Worm (Caenorhabditis elegans) whole organism, mixed stage, embryonic: ENCODE data around the gene try-13.

Experiments
- bed-3 ChIP-seq: fragments of 200-800 bp; sonication (Bioruptor generic); optimal IDR thresholded peaks from 3 replicates; lab custom pipeline; 2018; ENCODE audit warnings: mild to moderate bottlenecking, missing genetic modification characterization, moderate library complexity, missing compliant biosample characterization
- elt-1 ChIP-seq: sonication (generic microtip); optimal IDR thresholded peaks from 2 replicates; lab custom pipeline; 2017; ENCODE audit warnings: missing genetic modification characterization, mild to moderate bottlenecking, missing compliant biosample characterization, antibody characterized with exemption, moderate library complexity, borderline replicate concordance; ENCODE audit not compliant: insufficient read depth
- flh-1 ChIP-seq: fragments of 200-800 bp; sonication (Bioruptor generic); optimal IDR thresholded peaks from 2 replicates; lab custom pipeline; 2018; ENCODE audit warnings: mild to moderate bottlenecking, missing genetic modification characterization, moderate library complexity, missing compliant biosample characterization
- lin-13 ChIP-seq: fragments of 150-350 bp; optimal IDR thresholded peaks from 2 replicates; lab custom pipeline; 2014; ENCODE audit warnings: missing biosample characterization, missing genetic modification characterization
- mab-5 ChIP-seq: fragments of 150-350 bp; optimal IDR thresholded peaks from 2 replicates; lab custom pipeline; 2014; ENCODE audit warnings: missing biosample characterization, missing genetic modification characterization
- mep-1 ChIP-seq: fragments of 150-350 bp; optimal IDR thresholded peaks from 2 replicates; lab custom pipeline; 2017; ENCODE audit warnings: missing biosample characterization, missing genetic modification reagents, missing genetic modification characterization, inconsistent platforms
- nhr-237 ChIP-seq: fragments of 150-350 bp; optimal IDR thresholded peaks from 2 replicates; lab custom pipeline; 2014; ENCODE audit warnings: missing biosample characterization, missing genetic modification characterization
- nhr-28 ChIP-seq: fragments of 150-350 bp; optimal IDR thresholded peaks from 2 replicates; lab custom pipeline; 2014; ENCODE audit warnings: missing biosample characterization, missing genetic modification characterization
- nhr-76 ChIP-seq: sonication (generic microtip); optimal IDR thresholded peaks from 2 replicates; lab custom pipeline; 2017; ENCODE audit warnings: missing biosample characterization, missing genetic modification characterization
- pha-4 ChIP-seq: fragments of 150-350 bp; optimal IDR thresholded peaks from 2 replicates; lab custom pipeline; 2018; ENCODE audit warnings: missing biosample characterization, missing genetic modification reagents, missing genetic modification characterization
- snpc-4 ChIP-seq: fragments of 150-350 bp; optimal IDR thresholded peaks from 2 replicates; lab custom pipeline; 2014; ENCODE audit warnings: missing biosample characterization, missing genetic modification characterization
- sptf-1 ChIP-seq: sonication (generic microtip); optimal IDR thresholded peaks from 2 replicates; lab custom pipeline; 2017; ENCODE audit warnings: mild to moderate bottlenecking, missing genetic modification characterization, moderate library complexity, missing compliant biosample characterization
- ztf-11 ChIP-seq: fragments of 150-350 bp; optimal IDR thresholded peaks from 2 replicates; lab custom pipeline; 2014; ENCODE audit warnings: missing biosample characterization, missing genetic modification characterization

DNA sequence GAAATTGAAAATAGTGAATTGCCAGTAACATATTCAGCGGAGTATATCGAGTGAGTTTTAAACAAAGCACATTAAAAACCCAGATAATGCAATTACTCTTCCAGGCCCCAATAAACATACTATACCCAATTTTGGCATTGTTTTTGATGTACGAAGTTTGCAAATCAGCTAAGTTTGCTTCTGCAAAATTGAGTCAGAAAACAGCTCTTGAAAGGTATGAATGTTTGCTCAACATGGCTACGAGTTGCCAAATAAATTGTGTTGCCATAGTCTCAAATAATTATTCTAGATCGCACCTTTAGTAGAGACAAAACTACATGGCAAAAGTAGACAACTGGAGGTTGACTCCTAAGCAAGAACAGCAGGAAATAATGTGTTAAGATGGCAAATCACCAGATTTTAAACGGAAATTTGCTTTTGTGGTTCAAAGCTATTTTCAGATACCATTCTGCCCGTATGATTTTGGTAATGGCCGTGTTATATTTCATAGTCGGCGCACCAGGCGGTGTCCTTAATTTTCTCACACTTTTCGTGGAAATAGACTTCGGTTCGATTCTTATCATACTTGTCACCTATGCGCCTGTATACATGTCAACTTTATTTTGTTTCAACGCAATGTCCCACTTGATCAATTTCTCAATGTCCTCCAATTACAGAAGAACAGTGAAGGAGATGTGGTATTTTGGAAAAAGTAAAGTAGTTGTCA, 7.3 kb upstream of the try-13 start:
- TF ChIP-seq sptf-1 (tag; lab: Kevin White, UChicago): no peak
- TF ChIP-seq elt-1: no peak
- no peak for TF ChIP-seq lin-13 (tag; lab: Kevin White, UChicago)
- no peak for TF ChIP-seq mep-1 (tag; lab: Kevin White, UChicago)
- TF ChIP-seq nhr-28 (tag; lab: Kevin White, UChicago): no peak
- no peak for TF ChIP-seq nhr-237
- TF ChIP-seq flh-1 (GFP tag; lab: Kevin White, UChicago): no peak
- TF ChIP-seq nhr-76: no peak
- no peak for TF ChIP-seq ztf-11 (tag; lab: Kevin White, UChicago)
- no peak for TF ChIP-seq mab-5 (tag; lab: Kevin White, UChicago)
- TF ChIP-seq pha-4 (tag; lab: Kevin White, UChicago): no peak
- TF ChIP-seq snpc-4 (tag; lab: Kevin White, UChicago): no peak
- no peak for TF ChIP-seq bed-3 (GFP tag; lab: Kevin White, UChicago)
